Worm (Caenorhabditis elegans) whole organism, late embryonic: ENCODE results near the gene fbxc-22.

Experiments used
- C38D4.7 ChIP-seq: fragments of 200-800 bp; sonication (Bioruptor generic); optimal IDR thresholded peaks from 2 replicates; lab custom pipeline; 2018; ENCODE audit warnings: mild to moderate bottlenecking, missing genetic modification characterization, moderate library complexity, missing compliant biosample characterization
- ama-1 ChIP-seq: fragments of 150-350 bp; optimal IDR thresholded peaks from 2 replicates; lab custom pipeline; 2014
- ceh-34 ChIP-seq: sonication (generic microtip); optimal IDR thresholded peaks from 2 replicates; lab custom pipeline; 2016; ENCODE audit warnings: mild to moderate bottlenecking, missing genetic modification characterization, missing compliant biosample characterization
- ceh-9 ChIP-seq: sonication (generic microtip); optimal IDR thresholded peaks from 2 replicates; lab custom pipeline; 2016; ENCODE audit warnings: mild to moderate bottlenecking, missing genetic modification characterization, inconsistent platforms, missing compliant biosample characterization
- elt-2 ChIP-seq: sonication (generic microtip); optimal IDR thresholded peaks from 2 replicates; lab custom pipeline; 2016; ENCODE audit warnings: missing genetic modification reagents, missing genetic modification characterization, missing compliant biosample characterization
- hlh-6 ChIP-seq: sonication (generic microtip); optimal IDR thresholded peaks from 2 replicates; lab custom pipeline; 2016; ENCODE audit warnings: missing genotype, missing genetic modification characterization, missing compliant biosample characterization
- lim-6 ChIP-seq: sonication (generic microtip); optimal IDR thresholded peaks from 2 replicates; lab custom pipeline; 2016; ENCODE audit warnings: missing genetic modification characterization, missing compliant biosample characterization
- nfya-1 ChIP-seq: sonication (generic microtip); optimal IDR thresholded peaks from 2 replicates; lab custom pipeline; 2017; ENCODE audit warnings: missing genetic modification characterization, mild to moderate bottlenecking, missing compliant biosample characterization, antibody characterized with exemption, moderate library complexity
- nhr-11 ChIP-seq: fragments of 150-350 bp; optimal IDR thresholded peaks from 2 replicates; lab custom pipeline; 2014; ENCODE audit warnings: missing biosample characterization, missing genetic modification characterization
- pha-2 ChIP-seq: sonication (generic microtip); optimal IDR thresholded peaks from 2 replicates; lab custom pipeline; 2017; ENCODE audit warnings: mild to moderate bottlenecking, missing genetic modification characterization, missing compliant biosample characterization
- tbx-2 ChIP-seq: sonication (generic microtip); optimal IDR thresholded peaks from 2 replicates; lab custom pipeline; 2016; ENCODE audit warnings: missing genetic modification characterization, missing compliant biosample characterization
- unc-55 ChIP-seq: sonication (generic microtip); optimal IDR thresholded peaks from 2 replicates; lab custom pipeline; 2017; ENCODE audit warnings: missing biosample characterization, missing genetic modification reagents, missing genetic modification characterization

DNA sequence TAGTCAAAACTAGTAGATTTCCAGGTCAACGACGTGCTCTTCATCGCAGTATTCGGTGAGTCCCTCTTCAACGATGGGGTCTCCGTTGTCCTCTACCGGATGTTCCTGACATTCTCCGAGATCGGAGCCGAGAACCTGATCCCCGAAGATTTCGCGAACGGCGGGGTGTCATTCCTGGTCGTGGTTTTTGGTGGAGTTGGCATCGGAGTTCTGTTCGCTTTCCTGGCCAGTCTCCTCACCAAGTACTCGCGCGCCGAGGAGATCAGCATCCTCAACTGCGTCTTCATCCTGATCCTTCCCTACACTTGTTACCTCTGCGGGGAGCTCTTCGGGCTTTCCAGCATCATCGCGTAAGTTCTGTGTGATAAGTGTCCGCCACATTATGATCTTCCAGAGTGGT is 18.2 kb downstream of the fbxc-22 start:
- TF ChIP-seq unc-55 = no peak
- no peak for TF ChIP-seq pha-2 (tag; lab: Kevin White, UChicago)
- no peak for TF ChIP-seq lim-6 (tag; lab: Kevin White, UChicago)
- TF ChIP-seq ceh-9 = no peak
- no peak for TF ChIP-seq nhr-11 (tag; lab: Kevin White, UChicago)
- no peak for TF ChIP-seq elt-2 (tag; lab: Kevin White, UChicago)
- TF ChIP-seq hlh-6 (tag; lab: Kevin White, UChicago) = no peak
- no peak for TF ChIP-seq C38D4.7 (GFP tag; lab: Kevin White, UChicago)
- TF ChIP-seq nfya-1 (tag; lab: Kevin White, UChicago) = no peak
- no peak for TF ChIP-seq ama-1
- TF ChIP-seq ceh-34 (tag; lab: Kevin White, UChicago) = no peak
- TF ChIP-seq tbx-2 (tag; lab: Kevin White, UChicago) = no peak
